Fruit fly (Drosophila melanogaster) whole organism, embryonic: ENCODE data around the gene CG10333.

Source experiments
- Aef1 ChIP-seq: fragments of 200-800 bp; sonication (Bioruptor generic); IDR thresholded peaks from 3 replicates; pipeline ENCODE4 v1.3.6; 2022; ENCODE audit warnings: missing biosample characterization, missing genetic modification characterization
- CG11398 ChIP-seq: fragments of 200-800 bp; sonication (Bioruptor generic); optimal IDR thresholded peaks from 2 replicates; lab custom pipeline; 2016; ENCODE audit warnings: missing biosample characterization, missing genetic modification characterization
- CG13123 ChIP-seq: fragments of 200-800 bp; sonication (Bioruptor generic); optimal IDR thresholded peaks from 2 replicates; lab custom pipeline; 2016; ENCODE audit warnings: missing biosample characterization, missing genetic modification characterization
- CG13775 ChIP-seq: fragments of 200-800 bp; sonication (Bioruptor generic); optimal IDR thresholded peaks from 3 replicates; lab custom pipeline; 2017; ENCODE audit warnings: missing biosample characterization, mild to moderate bottlenecking, missing genetic modification characterization
- CG14441 ChIP-seq: fragments of 200-800 bp; sonication (Bioruptor generic); IDR thresholded peaks from 2 replicates; pipeline ENCODE4 v1.3.6; 2022; ENCODE audit warnings: missing biosample characterization, missing genetic modification characterization
- CG14667 ChIP-seq: fragments of 200-800 bp; sonication (Bioruptor generic); IDR thresholded peaks from 2 replicates; pipeline ENCODE4 v1.3.6; 2022; ENCODE audit warnings: missing biosample characterization, missing genetic modification characterization
- CG15479 ChIP-seq: fragments of 200-800 bp; sonication (Bioruptor generic); optimal IDR thresholded peaks from 3 replicates; lab custom pipeline; 2019; ENCODE audit warnings: missing biosample characterization, mild to moderate bottlenecking, missing genetic modification characterization, moderate library complexity
- CG15514 ChIP-seq: fragments of 200-800 bp; sonication (Bioruptor generic); optimal IDR thresholded peaks from 3 replicates; lab custom pipeline; 2017; ENCODE audit warnings: missing biosample characterization, missing genetic modification characterization, mild to moderate bottlenecking, moderate library complexity, missing genetic modification reagents
- CG16863 ChIP-seq: fragments of 200-800 bp; sonication (Bioruptor generic); optimal IDR thresholded peaks from 3 replicates; lab custom pipeline; 2016; ENCODE audit warnings: missing biosample characterization, missing genetic modification characterization
- CG17802 ChIP-seq: fragments of 200-800 bp; sonication (Bioruptor generic); optimal IDR thresholded peaks from 2 replicates; lab custom pipeline; 2018; ENCODE audit warnings: missing biosample characterization, mild to moderate bottlenecking, missing genetic modification characterization, moderate library complexity
- CG18764 ChIP-seq: fragments of 200-800 bp; sonication (Bioruptor generic); optimal IDR thresholded peaks from 3 replicates; lab custom pipeline; 2016; ENCODE audit warnings: missing biosample characterization, missing genetic modification characterization
- CG2678 ChIP-seq: fragments of 200-800 bp; sonication (Bioruptor generic); optimal IDR thresholded peaks from 3 replicates; lab custom pipeline; 2019; ENCODE audit warnings: missing biosample characterization, mild to moderate bottlenecking, missing genetic modification characterization, moderate library complexity
- CG2712 ChIP-seq: fragments of 200-800 bp; optimal IDR thresholded peaks from 3 replicates; lab custom pipeline; 2019; ENCODE audit warnings: missing biosample characterization, mild to moderate bottlenecking, missing genetic modification characterization, moderate library complexity
- CG3847 ChIP-seq: fragments of 200-800 bp; sonication (Bioruptor generic); IDR thresholded peaks from 2 replicates; pipeline ENCODE4 v1.3.6; 2022; ENCODE audit warnings: missing biosample characterization, missing genetic modification characterization
- CG3995 ChIP-seq: fragments of 200-800 bp; sonication (Bioruptor generic); optimal IDR thresholded peaks from 3 replicates; lab custom pipeline; 2016; ENCODE audit warnings: missing biosample characterization, missing genetic modification characterization
- CG42726 ChIP-seq: fragments of 200-800 bp; sonication (Bioruptor generic); IDR thresholded peaks from 2 replicates; pipeline ENCODE4 v1.3.6; 2022; ENCODE audit warnings: missing biosample characterization, missing genetic modification characterization; ENCODE audit not compliant: partially characterized antibody
- CG4707 ChIP-seq: fragments of 200-800 bp; sonication (Bioruptor generic); optimal IDR thresholded peaks from 2 replicates; lab custom pipeline; 2018; ENCODE audit warnings: missing biosample characterization, mild to moderate bottlenecking, missing genetic modification characterization, moderate library complexity
- CG4820 ChIP-seq: fragments of 200-800 bp; sonication (Bioruptor generic); optimal IDR thresholded peaks from 3 replicates; lab custom pipeline; 2016; ENCODE audit warnings: missing biosample characterization, missing genetic modification characterization
- CG6272 ChIP-seq: fragments of 200-800 bp; sonication (Bioruptor generic); IDR thresholded peaks from 2 replicates; pipeline ENCODE4 v1.3.6; 2022; ENCODE audit warnings: missing biosample characterization, missing genetic modification characterization
- CG6683 ChIP-seq: fragments of 200-800 bp; sonication (Bioruptor generic); optimal IDR thresholded peaks from 2 replicates; lab custom pipeline; 2017; ENCODE audit warnings: missing biosample characterization, mild to moderate bottlenecking, missing genetic modification characterization, missing genetic modification reagents
- CG8359 ChIP-seq: fragments of 200-800 bp; sonication (Bioruptor generic); optimal IDR thresholded peaks from 2 replicates; lab custom pipeline; 2017; ENCODE audit warnings: missing biosample characterization, mild to moderate bottlenecking, missing genetic modification characterization, borderline replicate concordance
- CG9876 ChIP-seq: fragments of 200-800 bp; sonication (Bioruptor generic); optimal IDR thresholded peaks from 2 replicates; lab custom pipeline; 2016; ENCODE audit warnings: missing biosample characterization, missing genetic modification characterization
- Chrac-16 ChIP-seq: fragments of 200-800 bp; sonication (Bioruptor generic); optimal IDR thresholded peaks from 3 replicates; lab custom pipeline; 2016; ENCODE audit warnings: missing biosample characterization, missing genetic modification characterization
- Doc2 ChIP-seq: fragments of 200-800 bp; sonication (Bioruptor generic); IDR thresholded peaks from 2 replicates; pipeline ENCODE4 v1.3.6; 2022; ENCODE audit warnings: missing biosample characterization, missing genetic modification characterization
- E2f2 ChIP-seq: fragments of 200-800 bp; sonication (Bioruptor generic); IDR thresholded peaks from 2 replicates; pipeline ENCODE4 v1.3.6; 2022; ENCODE audit warnings: missing biosample characterization, missing genetic modification characterization
- Ets65A ChIP-seq: fragments of 200-800 bp; sonication (Bioruptor generic); peaks from one replicate; lab custom pipeline; 2016; ENCODE audit warnings: missing biosample characterization, missing genetic modification characterization
- Gsc ChIP-seq: fragments of 200-800 bp; sonication (Bioruptor generic); IDR thresholded peaks from 2 replicates; pipeline ENCODE4 v1.3.6; 2022; ENCODE audit warnings: missing biosample characterization, missing genetic modification characterization
- Mrtf ChIP-seq: fragments of 200-800 bp; sonication (Bioruptor generic); IDR thresholded peaks from 3 replicates; pipeline ENCODE4 v1.3.6; 2022; ENCODE audit warnings: missing biosample characterization, missing genetic modification characterization
- Nf-YC ChIP-seq: fragments of 200-800 bp; optimal IDR thresholded peaks from 3 replicates; lab custom pipeline; 2019; ENCODE audit warnings: missing biosample characterization, mild to moderate bottlenecking, missing genetic modification characterization, moderate library complexity
- PHDP ChIP-seq: fragments of 200-800 bp; sonication (Bioruptor generic); optimal IDR thresholded peaks from 3 replicates; lab custom pipeline; 2018; ENCODE audit warnings: missing biosample characterization, mild to moderate bottlenecking, missing genetic modification characterization, moderate library complexity
- Six4 ChIP-seq: fragments of 200-800 bp; sonication (Bioruptor generic); optimal IDR thresholded peaks from 2 replicates; lab custom pipeline; 2016; ENCODE audit warnings: missing biosample characterization, missing genetic modification characterization
- Sry-δ ChIP-seq: fragments of 200-800 bp; sonication (Bioruptor generic); optimal IDR thresholded peaks from 2 replicates; lab custom pipeline; 2016; ENCODE audit warnings: missing biosample characterization, missing genetic modification characterization
- Tbp ChIP-seq: fragments of >200 bp; optimal IDR thresholded peaks from 2 replicates; lab custom pipeline; 2018; ENCODE audit warnings: missing biosample characterization, missing genetic modification characterization
- ara ChIP-seq: fragments of 200-800 bp; sonication (Bioruptor generic); IDR thresholded peaks from 2 replicates; pipeline ENCODE4 v1.3.6; 2022; ENCODE audit warnings: missing biosample characterization, missing genetic modification characterization
- ash1 ChIP-seq: fragments of 200-800 bp; sonication (Bioruptor generic); optimal IDR thresholded peaks from 2 replicates; lab custom pipeline; 2018; ENCODE audit warnings: missing biosample characterization, mild to moderate bottlenecking, missing genetic modification characterization
- caup ChIP-seq: fragments of 200-800 bp; sonication (Bioruptor generic); optimal IDR thresholded peaks from 3 replicates; lab custom pipeline; 2017; ENCODE audit warnings: missing biosample characterization, mild to moderate bottlenecking, missing genetic modification characterization, moderate library complexity; ENCODE audit not compliant: severe bottlenecking
- corto ChIP-seq: fragments of 200-800 bp; sonication (Bioruptor generic); optimal IDR thresholded peaks from 2 replicates; lab custom pipeline; 2016; ENCODE audit warnings: missing biosample characterization, mild to moderate bottlenecking, missing genetic modification characterization, moderate library complexity
- crc ChIP-seq: fragments of 200-800 bp; sonication (Bioruptor generic); optimal IDR thresholded peaks from 2 replicates; lab custom pipeline; 2016; ENCODE audit warnings: missing biosample characterization, missing genetic modification characterization
- eyg ChIP-seq: fragments of 200-800 bp; sonication (Bioruptor generic); optimal IDR thresholded peaks from 3 replicates; lab custom pipeline; 2016; ENCODE audit warnings: missing biosample characterization, missing genetic modification characterization
- fru ChIP-seq: fragments of >200 bp; optimal IDR thresholded peaks from 2 replicates; lab custom pipeline; 2017
- fu2 ChIP-seq: fragments of 200-800 bp; sonication (Bioruptor generic); optimal IDR thresholded peaks from 2 replicates; lab custom pipeline; 2016; ENCODE audit warnings: missing biosample characterization, missing genetic modification characterization
- gsb ChIP-seq: fragments of 200-800 bp; sonication (Bioruptor generic); IDR thresholded peaks from 2 replicates; pipeline ENCODE4 v1.3.6; 2022; ENCODE audit warnings: missing biosample characterization, missing genetic modification characterization
- lola ChIP-seq, 3 experiments: fragments of >200 bp in 2 of 3; fragments of 200-800 bp in 1 of 3; sonication (Bioruptor generic) in 1 of 3; optimal IDR thresholded peaks; 2 replicates each; lab custom pipeline; 2017 to 2019; ENCODE audit warnings: missing biosample characterization in 3 of 3, missing genetic modification characterization in 3 of 3, mild to moderate bottlenecking in 1 of 3, moderate library complexity in 1 of 3
- luna ChIP-seq: fragments of 200-800 bp; sonication (Bioruptor generic); optimal IDR thresholded peaks from 2 replicates; lab custom pipeline; 2016; ENCODE audit warnings: missing biosample characterization, missing genetic modification characterization
- nau ChIP-seq: fragments of 200-800 bp; sonication (Bioruptor generic); optimal IDR thresholded peaks from 3 replicates; lab custom pipeline; 2017; ENCODE audit warnings: missing biosample characterization, mild to moderate bottlenecking, missing genetic modification characterization, missing genetic modification reagents
- nerfin-1 ChIP-seq: fragments of 200-800 bp; sonication (Bioruptor generic); optimal IDR thresholded peaks from 3 replicates; lab custom pipeline; 2019; ENCODE audit warnings: missing biosample characterization, mild to moderate bottlenecking, missing genetic modification characterization, moderate library complexity
- nerfin-2 ChIP-seq: fragments of 200-800 bp; sonication (Bioruptor generic); IDR thresholded peaks from 2 replicates; pipeline ENCODE4 v1.3.6; 2022; ENCODE audit warnings: missing biosample characterization, missing genetic modification characterization; ENCODE audit not compliant: partially characterized antibody
- org-1 ChIP-seq: fragments of 200-800 bp; sonication (Bioruptor generic); optimal IDR thresholded peaks from 2 replicates; lab custom pipeline; 2017; ENCODE audit warnings: missing biosample characterization, missing genetic modification characterization
- prd ChIP-seq, 3 experiments: fragments of >200 bp in 2 of 3; fragments of 200-800 bp in 1 of 3; sonication (Bioruptor generic) in 1 of 3; optimal IDR thresholded peaks in 2 of 3; IDR thresholded peaks in 1 of 3; 2 replicates in 2 of 3; 3 replicates in 1 of 3; pipeline versions ENCODE4 v1.3.6 to Lab custom; 2017 to 2022; ENCODE audit warnings: missing biosample characterization in 1 of 3, missing genetic modification characterization in 1 of 3
- sc ChIP-seq, 3 experiments: fragments of >200 bp in 2 of 3; fragments of 200-800 bp in 1 of 3; sonication (Bioruptor generic) in 1 of 3; optimal IDR thresholded peaks; 2 replicates in 2 of 3; 3 replicates in 1 of 3; lab custom pipeline; 2017; ENCODE audit warnings: mild to moderate bottlenecking in 1 of 3, missing biosample characterization in 1 of 3, missing genetic modification characterization in 1 of 3, missing genetic modification reagents in 1 of 3
- zfh1 ChIP-seq: fragments of 200-800 bp; sonication (Bioruptor generic); IDR thresholded peaks from 3 replicates; pipeline ENCODE4 v1.3.6; 2022; ENCODE audit warnings: missing biosample characterization, missing genetic modification characterization

Gene CG10333

DNA sequence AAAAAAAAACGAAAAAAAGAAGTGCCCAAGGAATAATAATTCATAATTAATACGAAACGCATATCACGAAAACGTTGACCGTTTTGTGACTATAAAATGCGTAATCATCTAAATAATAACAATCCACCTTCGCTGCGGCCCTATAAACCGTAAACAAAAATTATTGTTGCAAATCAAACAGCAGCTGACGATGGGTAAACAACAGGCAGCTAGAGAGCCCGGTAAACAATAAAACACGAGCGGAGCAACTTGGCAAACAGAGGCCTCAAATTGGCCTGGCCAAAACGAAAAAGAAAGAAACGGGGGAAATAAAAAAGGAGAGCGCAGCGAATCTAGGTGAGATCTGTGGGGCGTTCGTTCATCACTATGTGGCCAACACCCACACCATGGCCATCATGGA, 39.1 kb upstream of the CG10333 start:
- TF ChIP-seq zfh1 (GFP tag; lab: Robert Waterston, UW) (no peak), eyg (GFP tag; lab: Kevin White, UChicago) (no peak), CG8359 (GFP tag; lab: Kevin White, UChicago) (no peak), CG13775 (GFP tag; lab: Kevin White, UChicago) (no peak), CG11398 (GFP tag; lab: Kevin White, UChicago) (peak; percentile 64), CG16863 (GFP tag; lab: Kevin White, UChicago) (no peak), CG42726 (GFP tag; lab: Robert Waterston, UW) (no peak), Gsc (GFP tag; lab: Robert Waterston, UW) (no peak), nerfin-2 (GFP tag; lab: Robert Waterston, UW) (no peak), CG15479 (no peak), CG2712 (tag; lab: Kevin White, UChicago) (no peak), Chrac-16 (GFP tag; lab: Kevin White, UChicago) (no peak), ara (GFP tag; lab: Robert Waterston, UW) (no peak), luna (GFP tag; lab: Kevin White, UChicago) (peak; percentile 59), Ets65A (GFP tag; lab: Kevin White, UChicago) (no peak), fu2 (GFP tag; lab: Kevin White, UChicago) (peak; percentile 12), Six4 (GFP tag; lab: Kevin White, UChicago) (no peak), CG14441 (no peak), Tbp (GFP tag; lab: Kevin White, UChicago) (no peak), nerfin-1 (tag; lab: Kevin White, UChicago) (no peak), lola (GFP tag; optimal IDR thresholded peaks at IDR 0.05; lab: Kevin White, UChicago) (no peak), CG2678 (tag; lab: Kevin White, UChicago) (peak; percentile 48), CG3995 (peak; percentile 17), Nf-YC (tag; lab: Kevin White, UChicago) (no peak), E2f2 (GFP tag; lab: Robert Waterston, UW) (peak; percentile 34; the same call in 1 of the 2 replicates), CG4820 (GFP tag; lab: Kevin White, UChicago) (no peak), CG6272 (no peak), nau (GFP tag; lab: Kevin White, UChicago) (peak; percentile 45), PHDP (tag; lab: Kevin White, UChicago) (peak; percentile 67), gsb (no peak), crc (GFP tag; lab: Kevin White, UChicago) (peak; percentile 18), CG17802 (tag; lab: Kevin White, UChicago) (no peak), CG4707 (no peak), CG9876 (GFP tag; lab: Kevin White, UChicago) (peak; percentile 42), CG18764 (GFP tag; lab: Kevin White, UChicago) (peak; percentile 11), CG15514 (GFP tag; lab: Kevin White, UChicago) (peak; percentile 71), Aef1 (GFP tag; lab: Robert Waterston, UW) (no peak), CG13123 (GFP tag; lab: Kevin White, UChicago) (peak; percentile 6), fru (lab: Kevin White, UChicago) (no peak), corto (GFP tag; lab: Kevin White, UChicago) (no peak), prd (optimal IDR thresholded peaks at IDR 0.05; lab: Kevin White, UChicago) (no peak), prd (GFP tag; IDR thresholded peaks at IDR 0.05; lab: Robert Waterston, UW) (no peak), CG6683 (no peak), CG14667 (GFP tag; lab: Robert Waterston, UW) (no peak), Doc2 (no peak), Sry-δ (no peak), caup (peak; percentile 69), ash1 (GFP tag; lab: Kevin White, UChicago) (no peak), CG3847 (GFP tag; lab: Robert Waterston, UW) (0 out of 2 replicates have a peak, but pooled peaks have one; percentile 11), Mrtf (GFP tag; lab: Robert Waterston, UW) (no peak), org-1 (GFP tag; lab: Kevin White, UChicago) (peak; percentile 55), sc (optimal IDR thresholded peaks at IDR 0.05; lab: Kevin White, UChicago) (no peak), sc (GFP tag; optimal IDR thresholded peaks at IDR 0.05; lab: Kevin White, UChicago) (no peak)
